Worm (Caenorhabditis elegans): Measurements from ENCODE around the gene ceph-41.

The ceph-41 gene

ce11 chrIV:8144341-8144740 lies 17.3 kb downstream of the ceph-41 start:
- no peak for TF ChIP-seq ama-1 (optimal IDR thresholded peaks at IDR 0.05)
- TF ChIP-seq flt-1 (GFP tag; IDR thresholded peaks at IDR 0.05): no peak
- no peak for TF ChIP-seq scrt-1 (GFP tag; IDR thresholded peaks at IDR 0.05)
- no peak for TF ChIP-seq tra-4 (tag; optimal IDR thresholded peaks at IDR 0.05)
- no peak for TF ChIP-seq hnd-1 (tag; optimal IDR thresholded peaks at IDR 0.05)
- no peak for TF ChIP-seq pes-1 (GFP tag; IDR thresholded peaks at IDR 0.05)
- TF ChIP-seq ets-7 (tag; optimal IDR thresholded peaks at IDR 0.05): no peak
- TF ChIP-seq ceh-36 (tag; optimal IDR thresholded peaks at IDR 0.05): no peak
- no peak for TF ChIP-seq sea-1 (GFP tag; conservative IDR thresholded peaks at IDR 0.05)
- TF ChIP-seq F13C5.2 (tag; optimal IDR thresholded peaks at IDR 0.05): no peak
- no peak for TF ChIP-seq aly-1 (tag; optimal IDR thresholded peaks at IDR 0.05)

ce11 chrIV:8146283-8146682 lies 19.3 kb downstream of the ceph-41 start:
- no peak for TF ChIP-seq ets-7 (tag; optimal IDR thresholded peaks at IDR 0.05)
- no peak for TF ChIP-seq scrt-1 (GFP tag; IDR thresholded peaks at IDR 0.05)
- TF ChIP-seq aly-1 (tag; optimal IDR thresholded peaks at IDR 0.05): no peak
- no peak for TF ChIP-seq ceh-36 (tag; optimal IDR thresholded peaks at IDR 0.05)
- TF ChIP-seq flt-1 (GFP tag; IDR thresholded peaks at IDR 0.05): no peak
- TF ChIP-seq hmg-4 (GFP tag; optimal IDR thresholded peaks at IDR 0.05): no peak
- TF ChIP-seq tra-4 (tag; optimal IDR thresholded peaks at IDR 0.05): no peak
- no peak for TF ChIP-seq ama-1 (optimal IDR thresholded peaks at IDR 0.05)
- no peak for TF ChIP-seq sea-1 (GFP tag; conservative IDR thresholded peaks at IDR 0.05)
- TF ChIP-seq ceh-13 (GFP tag; optimal IDR thresholded peaks at IDR 0.05): no peak
- TF ChIP-seq F13C5.2 (tag; optimal IDR thresholded peaks at IDR 0.05): no peak
- TF ChIP-seq pes-1 (GFP tag; IDR thresholded peaks at IDR 0.05): no peak

- TF ChIP-seq flt-1 (GFP tag; IDR thresholded peaks at IDR 0.05): no peak
- TF ChIP-seq ceh-13 (GFP tag; optimal IDR thresholded peaks at IDR 0.05): no peak
- no peak for TF ChIP-seq hmg-4 (GFP tag; optimal IDR thresholded peaks at IDR 0.05)
- TF ChIP-seq pes-1 (GFP tag; IDR thresholded peaks at IDR 0.05): no peak
- no peak for TF ChIP-seq tbx-11 (GFP tag; IDR thresholded peaks at IDR 0.05)
- no peak for TF ChIP-seq F13C5.2 (tag; optimal IDR thresholded peaks at IDR 0.05)
- TF ChIP-seq tra-4 (tag; optimal IDR thresholded peaks at IDR 0.05): no peak
- no peak for TF ChIP-seq ets-7 (tag; optimal IDR thresholded peaks at IDR 0.05)
- TF ChIP-seq sea-1 (GFP tag; conservative IDR thresholded peaks at IDR 0.05): no peak
- TF ChIP-seq scrt-1 (GFP tag; IDR thresholded peaks at IDR 0.05): no peak
- no peak for TF ChIP-seq ceh-36 (tag; optimal IDR thresholded peaks at IDR 0.05)
- TF ChIP-seq tbx-37 (GFP tag; conservative IDR thresholded peaks at IDR 0.05): no peak
- TF ChIP-seq aly-1 (tag; optimal IDR thresholded peaks at IDR 0.05): no peak
- TF ChIP-seq ama-1 (optimal IDR thresholded peaks at IDR 0.05): no peak
- no peak for TF ChIP-seq B0310.2 (tag; optimal IDR thresholded peaks at IDR 0.05)
- TF ChIP-seq hnd-1 (tag; optimal IDR thresholded peaks at IDR 0.05): no peak
- TF ChIP-seq hmbx-1 (tag; optimal IDR thresholded peaks at IDR 0.05): no peak
Observed at ce11 chrIV:8148494-8148893, 21.5 kb downstream of the ceph-41 start, which contains the start of gene pmk-1. Gene pmk-1, plus strand, starts transcription at chrIV:8148794.

ce11 chrIV:8151721-8152120 lies 24.7 kb downstream of the ceph-41 start:
- TF ChIP-seq ceh-13 (GFP tag; optimal IDR thresholded peaks at IDR 0.05): no peak
- no peak for TF ChIP-seq aly-1 (tag; optimal IDR thresholded peaks at IDR 0.05)
- TF ChIP-seq sea-1 (GFP tag; conservative IDR thresholded peaks at IDR 0.05): no peak
- TF ChIP-seq F13C5.2 (tag; optimal IDR thresholded peaks at IDR 0.05): no peak
- TF ChIP-seq ama-1 (optimal IDR thresholded peaks at IDR 0.05): no peak
- TF ChIP-seq ets-7 (tag; optimal IDR thresholded peaks at IDR 0.05): no peak
- TF ChIP-seq scrt-1 (GFP tag; IDR thresholded peaks at IDR 0.05): no peak
- no peak for TF ChIP-seq hmbx-1 (tag; optimal IDR thresholded peaks at IDR 0.05)
- TF ChIP-seq ceh-36 (tag; optimal IDR thresholded peaks at IDR 0.05): no peak
- no peak for TF ChIP-seq flt-1 (GFP tag; IDR thresholded peaks at IDR 0.05)
- no peak for TF ChIP-seq hmg-4 (GFP tag; optimal IDR thresholded peaks at IDR 0.05)
- TF ChIP-seq tra-4 (tag; optimal IDR thresholded peaks at IDR 0.05): no peak
- TF ChIP-seq B0310.2 (tag; optimal IDR thresholded peaks at IDR 0.05): no peak

- TF ChIP-seq aly-1 (tag; optimal IDR thresholded peaks at IDR 0.05) (no peak), tra-4 (tag; optimal IDR thresholded peaks at IDR 0.05) (no peak), pes-1 (GFP tag; IDR thresholded peaks at IDR 0.05) (no peak), ceh-13 (GFP tag; optimal IDR thresholded peaks at IDR 0.05) (no peak), tbx-37 (GFP tag; conservative IDR thresholded peaks at IDR 0.05) (no peak), F13C5.2 (tag; optimal IDR thresholded peaks at IDR 0.05) (no peak), ets-7 (tag; optimal IDR thresholded peaks at IDR 0.05) (no peak), scrt-1 (GFP tag; IDR thresholded peaks at IDR 0.05) (no peak), B0310.2 (tag; optimal IDR thresholded peaks at IDR 0.05) (no peak), hnd-1 (tag; optimal IDR thresholded peaks at IDR 0.05) (no peak)
Observed at ce11 chrIV:8152145-8152544, 25.1 kb downstream of the ceph-41 start, which contains the start of gene faah-2. Gene faah-2, plus strand, starts transcription at chrIV:8152445.

- TF ChIP-seq hnd-1 (tag; optimal IDR thresholded peaks at IDR 0.05): no peak
- TF ChIP-seq F13C5.2 (tag; optimal IDR thresholded peaks at IDR 0.05): no peak
- no peak for TF ChIP-seq hmbx-1 (tag; optimal IDR thresholded peaks at IDR 0.05)
- no peak for TF ChIP-seq sea-1 (GFP tag; conservative IDR thresholded peaks at IDR 0.05)
- TF ChIP-seq ceh-13 (GFP tag; optimal IDR thresholded peaks at IDR 0.05): no peak
- TF ChIP-seq tbx-37 (GFP tag; conservative IDR thresholded peaks at IDR 0.05): no peak
- TF ChIP-seq aly-1 (tag; optimal IDR thresholded peaks at IDR 0.05): no peak
- TF ChIP-seq pes-1 (GFP tag; IDR thresholded peaks at IDR 0.05): no peak
- TF ChIP-seq ama-1 (optimal IDR thresholded peaks at IDR 0.05): no peak
- no peak for TF ChIP-seq B0310.2 (tag; optimal IDR thresholded peaks at IDR 0.05)
- no peak for TF ChIP-seq flt-1 (GFP tag; IDR thresholded peaks at IDR 0.05)
- TF ChIP-seq tbx-11 (GFP tag; IDR thresholded peaks at IDR 0.05): no peak
- TF ChIP-seq scrt-1 (GFP tag; IDR thresholded peaks at IDR 0.05): no peak
- TF ChIP-seq hmg-4 (GFP tag; optimal IDR thresholded peaks at IDR 0.05): no peak
- TF ChIP-seq tra-4 (tag; optimal IDR thresholded peaks at IDR 0.05): no peak
- TF ChIP-seq ets-7 (tag; optimal IDR thresholded peaks at IDR 0.05): no peak
- TF ChIP-seq ceh-36 (tag; optimal IDR thresholded peaks at IDR 0.05): no peak
Observed at ce11 chrIV:8152688-8153087, 25.7 kb downstream of the ceph-41 start.

ce11 chrIV:8153163-8153562 lies 26.2 kb downstream of the ceph-41 start:
- no peak for TF ChIP-seq flt-1 (GFP tag; IDR thresholded peaks at IDR 0.05)
- no peak for TF ChIP-seq tbx-37 (GFP tag; conservative IDR thresholded peaks at IDR 0.05)
- no peak for TF ChIP-seq aly-1 (tag; optimal IDR thresholded peaks at IDR 0.05)
- no peak for TF ChIP-seq tra-4 (tag; optimal IDR thresholded peaks at IDR 0.05)
- TF ChIP-seq pes-1 (GFP tag; IDR thresholded peaks at IDR 0.05): no peak
- no peak for TF ChIP-seq ets-7 (tag; optimal IDR thresholded peaks at IDR 0.05)
- TF ChIP-seq ceh-13 (GFP tag; optimal IDR thresholded peaks at IDR 0.05): no peak
- TF ChIP-seq B0310.2 (tag; optimal IDR thresholded peaks at IDR 0.05): no peak
- no peak for TF ChIP-seq hnd-1 (tag; optimal IDR thresholded peaks at IDR 0.05)
- TF ChIP-seq ama-1 (optimal IDR thresholded peaks at IDR 0.05): no peak
- no peak for TF ChIP-seq hmbx-1 (tag; optimal IDR thresholded peaks at IDR 0.05)
- no peak for TF ChIP-seq scrt-1 (GFP tag; IDR thresholded peaks at IDR 0.05)
- TF ChIP-seq F13C5.2 (tag; optimal IDR thresholded peaks at IDR 0.05): no peak
- no peak for TF ChIP-seq sea-1 (GFP tag; conservative IDR thresholded peaks at IDR 0.05)
- no peak for TF ChIP-seq tbx-11 (GFP tag; IDR thresholded peaks at IDR 0.05)
- TF ChIP-seq ceh-36 (tag; optimal IDR thresholded peaks at IDR 0.05): no peak

All from whole organism, early embryonic.